Worm (Caenorhabditis elegans) whole organism, L4 larva: ENCODE measurements around the gene hda-10.

Experiments
- F49E8.2 ChIP-seq: sonication (generic microtip); optimal IDR thresholded peaks from 2 replicates; lab custom pipeline; 2016; ENCODE audit warnings: missing compliant biosample characterization, mild to moderate bottlenecking, missing genetic modification characterization, borderline replicate concordance
- ZK546.5 ChIP-seq, 2 experiments: sonication (generic microtip); optimal IDR thresholded peaks; 2 replicates each; lab custom pipeline; 2017; ENCODE audit warnings: missing biosample characterization in 2 of 2, missing genetic modification characterization in 2 of 2
- aha-1 ChIP-seq: fragments of 150-350 bp; peaks from one replicate; lab custom pipeline; 2014; ENCODE audit warnings: missing biosample characterization, missing genetic modification characterization
- ceh-20 ChIP-seq: fragments of 200-800 bp; sonication (Bioruptor generic); IDR thresholded peaks from 2 replicates; pipeline ENCODE4 v1.3.6; 2022; ENCODE audit warnings: missing genetic modification reagents, missing genetic modification characterization, missing compliant biosample characterization
- ceh-28 ChIP-seq: fragments of 150-350 bp; optimal IDR thresholded peaks from 2 replicates; lab custom pipeline; 2014; ENCODE audit warnings: missing biosample characterization, missing genetic modification reagents, missing genetic modification characterization
- ceh-44 ChIP-seq: fragments of 200-800 bp; sonication (Bioruptor generic); IDR thresholded peaks from 2 replicates; pipeline ENCODE4 v1.3.6; 2022; ENCODE audit warnings: missing genetic modification reagents, missing genetic modification characterization, missing compliant biosample characterization
- daf-19 ChIP-seq: fragments of 200-800 bp; sonication (Bioruptor generic); conservative IDR thresholded peaks from 2 replicates; pipeline ENCODE4 v1.3.6; 2022; ENCODE audit warnings: missing genetic modification characterization, missing compliant biosample characterization
- dmd-6 ChIP-seq: fragments of 200-800 bp; sonication (Bioruptor generic); IDR thresholded peaks from 2 replicates; pipeline ENCODE4 v1.3.6; 2022; ENCODE audit warnings: missing genetic modification reagents, missing genetic modification characterization, missing compliant biosample characterization
- dmd-9 ChIP-seq: fragments of 200-800 bp; sonication (Bioruptor generic); IDR thresholded peaks from 2 replicates; pipeline ENCODE4 v1.3.6; 2022; ENCODE audit warnings: missing genetic modification reagents, missing genetic modification characterization, missing compliant biosample characterization
- dve-1 ChIP-seq: sonication (generic microtip); optimal IDR thresholded peaks from 2 replicates; lab custom pipeline; 2017; ENCODE audit warnings: antibody characterized with exemption, mild to moderate bottlenecking, missing genetic modification characterization, missing compliant biosample characterization; ENCODE audit not compliant: insufficient read depth
- fkh-10 ChIP-seq: fragments of 150-350 bp; optimal IDR thresholded peaks from 2 replicates; lab custom pipeline; 2014; ENCODE audit warnings: missing biosample characterization, missing genetic modification reagents, missing genetic modification characterization
- fos-1 ChIP-seq: fragments of 150-350 bp; optimal IDR thresholded peaks from 2 replicates; lab custom pipeline; 2014; ENCODE audit warnings: missing biosample characterization, missing genetic modification characterization
- hif-1 ChIP-seq, 2 experiments: sonication (generic microtip); optimal IDR thresholded peaks; 2 replicates each; lab custom pipeline; 2016 to 2017; ENCODE audit warnings: missing compliant biosample characterization in 2 of 2, missing genetic modification characterization in 2 of 2, missing genetic modification reagents in 2 of 2, missing genotype in 2 of 2, mild to moderate bottlenecking in 1 of 2
- hlh-30 ChIP-seq: sonication (generic microtip); optimal IDR thresholded peaks from 2 replicates; lab custom pipeline; 2017; ENCODE audit warnings: antibody characterized with exemption, mild to moderate bottlenecking, missing genetic modification characterization, missing compliant biosample characterization; ENCODE audit not compliant: insufficient read depth
- hmg-1.1 ChIP-seq: fragments of 200-800 bp; sonication (Bioruptor generic); IDR thresholded peaks from 2 replicates; pipeline ENCODE4 v1.3.6; 2022; ENCODE audit warnings: missing genetic modification reagents, missing genetic modification characterization, missing compliant biosample characterization
- lin-15B ChIP-seq: fragments of 150-350 bp; sonication (generic microtip); optimal IDR thresholded peaks from 3 replicates; lab custom pipeline; 2014; ENCODE audit warnings: missing biosample characterization, missing genetic modification characterization
- lin-29 ChIP-seq: fragments of 200-800 bp; sonication (Bioruptor generic); IDR thresholded peaks from 2 replicates; pipeline ENCODE4 v1.3.6; 2022; ENCODE audit warnings: missing genetic modification reagents, missing genetic modification characterization, missing compliant biosample characterization
- lin-38 ChIP-seq: fragments of 200-800 bp; sonication (Bioruptor generic); IDR thresholded peaks from 2 replicates; pipeline ENCODE4 v1.3.6; 2022; ENCODE audit warnings: missing genetic modification reagents, missing genetic modification characterization, missing compliant biosample characterization
- lir-3 ChIP-seq: sonication (generic microtip); optimal IDR thresholded peaks from 2 replicates; lab custom pipeline; 2016; ENCODE audit warnings: mild to moderate bottlenecking, missing genetic modification characterization, missing compliant biosample characterization
- lsy-2 ChIP-seq, 2 experiments: fragments of 150-350 bp in 1 of 2; sonication (generic microtip) in 1 of 2; optimal IDR thresholded peaks; 2 replicates each; lab custom pipeline; 2014 to 2017; ENCODE audit warnings: missing biosample characterization in 2 of 2, missing genetic modification characterization in 2 of 2
- mdl-1 ChIP-seq, 2 experiments: fragments of 150-350 bp in 1 of 2; sonication (generic microtip) in 1 of 2; optimal IDR thresholded peaks; 2 replicates each; lab custom pipeline; 2014 to 2017; ENCODE audit warnings: missing biosample characterization in 2 of 2, missing genetic modification characterization in 2 of 2
- mep-1 ChIP-seq: fragments of 150-350 bp; sonication (generic microtip); optimal IDR thresholded peaks from 3 replicates; lab custom pipeline; 2014; ENCODE audit warnings: missing biosample characterization, missing genetic modification characterization
- mes-2 ChIP-seq: sonication (generic microtip); optimal IDR thresholded peaks from 2 replicates; lab custom pipeline; 2016; ENCODE audit warnings: missing genotype, mild to moderate bottlenecking, missing genetic modification characterization, missing compliant biosample characterization; ENCODE audit not compliant: poor library complexity, severe bottlenecking
- mxl-3 ChIP-seq: fragments of 200-800 bp; sonication (Bioruptor generic); optimal IDR thresholded peaks from 2 replicates; lab custom pipeline; 2018; ENCODE audit warnings: mild to moderate bottlenecking, missing genetic modification characterization, missing compliant biosample characterization
- nhr-11 ChIP-seq: fragments of 150-350 bp; optimal IDR thresholded peaks from 2 replicates; lab custom pipeline; 2014; ENCODE audit warnings: missing biosample characterization, missing genetic modification characterization
- nhr-28 ChIP-seq: fragments of 150-350 bp; optimal IDR thresholded peaks from 2 replicates; lab custom pipeline; 2014; ENCODE audit warnings: missing biosample characterization, missing genetic modification characterization
- nhr-42 ChIP-seq: fragments of 200-800 bp; sonication (Bioruptor generic); IDR thresholded peaks from 2 replicates; pipeline ENCODE4 v1.3.6; 2022; ENCODE audit warnings: missing genetic modification characterization, missing compliant biosample characterization
- nhr-48 ChIP-seq: sonication (generic microtip); optimal IDR thresholded peaks from 2 replicates; lab custom pipeline; 2016; ENCODE audit warnings: mild to moderate bottlenecking, missing genetic modification characterization, missing compliant biosample characterization
- nhr-6 ChIP-seq: fragments of 150-350 bp; optimal IDR thresholded peaks from 2 replicates; lab custom pipeline; 2014; ENCODE audit warnings: missing biosample characterization, missing genetic modification characterization
- nhr-76 ChIP-seq: fragments of 150-350 bp; optimal IDR thresholded peaks from 2 replicates; lab custom pipeline; 2014; ENCODE audit warnings: missing biosample characterization, missing genetic modification characterization
- pha-4 ChIP-seq, 2 experiments: fragments of 150-350 bp in 1 of 2; fragments of 200-800 bp in 1 of 2; sonication (Bioruptor generic) in 1 of 2; IDR thresholded peaks in 1 of 2; optimal IDR thresholded peaks in 1 of 2; 2 replicates each; pipeline versions ENCODE4 v1.3.6 to Lab custom; 2014 to 2022; ENCODE audit warnings: missing genetic modification characterization in 2 of 2, missing genetic modification reagents in 2 of 2, missing biosample characterization in 1 of 2, missing compliant biosample characterization in 1 of 2
- set-16 ChIP-seq: fragments of 200-800 bp; sonication (Bioruptor generic); IDR thresholded peaks from 2 replicates; pipeline ENCODE4 v1.3.6; 2022; ENCODE audit warnings: missing genetic modification reagents, missing genetic modification characterization, missing compliant biosample characterization
- skn-1 ChIP-seq: fragments of 150-350 bp; optimal IDR thresholded peaks from 2 replicates; lab custom pipeline; 2014; ENCODE audit warnings: missing biosample characterization, missing genetic modification characterization
- snpc-1.2 ChIP-seq: fragments of 200-800 bp; sonication (Bioruptor generic); IDR thresholded peaks from 2 replicates; pipeline ENCODE4 v1.3.6; 2022; ENCODE audit warnings: missing genetic modification reagents, missing genetic modification characterization, missing compliant biosample characterization
- unc-62 ChIP-seq, 3 experiments: fragments of 150-350 bp in 1 of 3; sonication (generic microtip); optimal IDR thresholded peaks in 2 of 3; peaks in 1 of 3; 1 replicate in 1 of 3; 2 replicates in 2 of 3; lab custom pipeline; 2014 to 2017; ENCODE audit warnings: missing biosample characterization in 3 of 3, missing genetic modification characterization in 3 of 3, missing genetic modification reagents in 3 of 3, missing genotype in 1 of 3
- zip-11 ChIP-seq: fragments of 200-800 bp; sonication (Bioruptor generic); IDR thresholded peaks from 2 replicates; pipeline ENCODE4 v1.3.6; 2022; ENCODE audit warnings: missing genetic modification characterization, missing compliant biosample characterization

hda-10 gene

DNA sequence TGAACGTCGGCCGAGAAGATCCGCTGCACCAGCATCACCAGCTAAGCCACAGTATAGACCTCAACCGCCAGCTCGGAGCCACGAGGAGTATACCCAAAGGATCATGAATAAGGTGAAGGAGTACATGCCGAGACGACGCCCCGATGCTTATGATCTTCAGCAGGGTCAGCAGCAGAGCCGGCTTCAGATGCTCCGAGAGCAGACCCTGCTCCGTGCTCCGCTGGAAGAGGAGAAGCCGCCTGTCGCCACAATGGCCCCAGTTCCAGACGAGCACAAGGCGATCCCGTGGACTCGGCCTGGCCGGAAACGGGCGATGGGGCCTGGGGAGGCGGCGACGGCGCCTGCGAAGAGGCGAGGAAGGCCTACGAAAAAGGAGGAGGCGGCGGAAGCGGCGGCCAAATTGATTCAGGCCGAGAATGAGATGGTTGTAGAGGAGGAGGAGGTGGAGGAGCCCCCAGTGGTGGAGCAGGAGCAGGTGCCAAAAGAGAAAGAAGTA, 13.8 kb downstream of the hda-10 start:
- 0 out of 2 replicates have a peak, but pooled peaks have one; percentile 50 for TF ChIP-seq nhr-42 (GFP tag; lab: Robert Waterston, UW)
- no peak for TF ChIP-seq dmd-9 (GFP tag; lab: Robert Waterston, UW)
- TF ChIP-seq set-16 (GFP tag; lab: Robert Waterston, UW): peak; percentile 98

DNA sequence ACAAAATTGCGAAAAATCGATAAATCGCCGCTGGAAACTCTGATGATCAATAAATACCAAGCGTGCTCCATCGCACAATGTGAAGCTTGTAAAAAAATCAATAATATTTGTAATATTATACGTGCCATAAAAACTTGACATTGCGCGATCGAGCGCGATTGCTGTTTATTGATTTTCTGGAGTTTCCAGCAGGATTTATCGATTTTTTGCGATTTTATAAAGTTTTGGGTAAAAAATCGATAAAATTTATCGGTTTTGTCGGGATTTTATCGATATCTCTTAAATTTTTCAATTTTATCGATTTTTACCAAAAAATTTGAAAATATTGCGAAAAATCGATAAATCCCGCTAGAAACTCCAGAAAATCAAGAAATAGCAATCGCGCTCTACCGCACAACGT, 17.3 kb downstream of the hda-10 start:
- TF ChIP-seq snpc-1.2 (GFP tag; lab: Robert Waterston, UW): no peak
- TF ChIP-seq lsy-2 (tag; optimal IDR thresholded peaks at IDR 0.05; lab: Kevin White, UChicago): no peak
- no peak for TF ChIP-seq lin-29
- no peak for TF ChIP-seq mxl-3
- TF ChIP-seq ceh-28 (tag; lab: Kevin White, UChicago): peak; percentile 83
- TF ChIP-seq nhr-48 (tag; lab: Kevin White, UChicago): no peak
- no peak for TF ChIP-seq zip-11 (GFP tag; lab: Robert Waterston, UW)
- TF ChIP-seq, all 104 proteins: peak for 1

DNA sequence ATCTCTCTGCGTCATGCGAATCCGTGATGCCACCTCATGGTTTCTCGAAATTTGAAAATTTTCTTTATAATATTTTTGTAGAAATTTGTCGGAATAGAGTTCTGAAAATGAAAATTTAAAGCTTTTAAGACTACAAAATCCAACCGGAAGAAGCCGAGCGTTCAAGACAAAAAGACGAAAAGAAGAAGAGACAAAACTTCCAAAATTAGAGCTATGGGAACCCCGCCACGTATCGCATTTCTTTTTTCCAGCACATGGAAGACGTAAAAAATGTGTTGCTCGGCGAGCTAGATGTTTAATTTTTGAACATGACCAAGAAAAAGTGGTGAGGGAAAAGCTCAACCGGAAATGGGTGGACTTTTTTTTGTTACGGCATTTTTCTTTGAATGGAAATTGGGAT, 19.5 kb downstream of the hda-10 start, which contains the start of gene W02B8.1:
Gene W02B8.1, minus strand, starts transcription at position 101 of the 400 bp plus-strand sequence.
- TF ChIP-seq fos-1 (tag; lab: Kevin White, UChicago): no peak
- TF ChIP-seq unc-62 (GFP tag; optimal IDR thresholded peaks at IDR 0.05 in 1 of 2; lab: Kevin White, UChicago): peak in 1 of 2 experiments; percentile 86
- TF ChIP-seq unc-62 (tag; optimal IDR thresholded peaks at IDR 0.05; lab: Kevin White, UChicago): no peak
- TF ChIP-seq lir-3 (tag; lab: Kevin White, UChicago): no peak
- TF ChIP-seq nhr-76 (tag; lab: Kevin White, UChicago): no peak
- no peak for TF ChIP-seq daf-19 (GFP tag; lab: Robert Waterston, UW)
- no peak for TF ChIP-seq F49E8.2 (tag; lab: Kevin White, UChicago)
- TF ChIP-seq, all 104 proteins: peak for 1

DNA sequence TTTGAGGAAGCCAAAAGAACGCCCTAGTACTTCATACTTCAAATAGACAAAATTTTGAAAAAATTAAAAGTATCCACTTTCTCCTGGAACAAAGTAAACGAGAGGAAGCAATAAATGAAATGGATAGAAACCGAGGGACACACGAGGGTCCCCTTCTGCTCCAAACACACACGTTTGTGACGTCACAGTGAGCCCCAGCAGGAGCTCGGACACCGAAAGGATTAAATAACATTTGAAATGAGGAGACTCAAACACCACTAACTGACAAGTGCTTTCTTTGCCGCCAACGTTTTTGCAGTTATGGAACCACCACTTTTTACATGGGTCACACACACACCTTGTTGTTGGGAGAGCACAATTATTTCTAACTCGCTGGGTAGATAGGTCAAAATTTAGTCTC, 21.0 kb downstream of the hda-10 start:
- TF ChIP-seq nhr-11 (peak; percentile 10), ceh-44 (GFP tag; lab: Robert Waterston, UW) (no peak), ceh-28 (tag; lab: Kevin White, UChicago) (no peak), ZK546.5 (tag; optimal IDR thresholded peaks at IDR 0.05; lab: Kevin White, UChicago) (no peak), mes-2 (no peak), aha-1 (tag; lab: Kevin White, UChicago) (no peak), nhr-28 (no peak), pha-4 (GFP tag; IDR thresholded peaks at IDR 0.05; lab: Robert Waterston, UW) (no peak), pha-4 (tag; optimal IDR thresholded peaks at IDR 0.05; lab: Kevin White, UChicago) (no peak), fkh-10 (no peak), nhr-42 (GFP tag; lab: Robert Waterston, UW) (no peak), lsy-2 (tag; optimal IDR thresholded peaks at IDR 0.05; lab: Kevin White, UChicago) (peak in 1 of 2 experiments; percentile 28), skn-1 (tag; lab: Kevin White, UChicago) (no peak), dmd-6 (no peak), hmg-1.1 (GFP tag; lab: Robert Waterston, UW) (no peak), lin-38 (GFP tag; lab: Robert Waterston, UW) (no peak), lin-15B (no peak), mep-1 (tag; lab: Kevin White, UChicago) (no peak), mdl-1 (tag; optimal IDR thresholded peaks at IDR 0.05; lab: Kevin White, UChicago) (peak in 1 of 2 experiments; percentile 26), hlh-30 (peak; percentile 8), dve-1 (tag; lab: Kevin White, UChicago) (no peak), hif-1 (tag; optimal IDR thresholded peaks at IDR 0.05; lab: Kevin White, UChicago) (no peak), nhr-6 (tag; lab: Kevin White, UChicago) (no peak), ceh-20 (GFP tag; lab: Robert Waterston, UW) (no peak), unc-62 (GFP tag; optimal IDR thresholded peaks at IDR 0.05 in 1 of 2; lab: Kevin White, UChicago) (peak in 1 of 2 experiments; percentile 93), unc-62 (tag; optimal IDR thresholded peaks at IDR 0.05; lab: Kevin White, UChicago) (no peak)
